Worm (Caenorhabditis elegans) whole organism, L4 larva: ENCODE results near the gene rme-4.
A peak's percentile ranks its signal among the peaks of the same experiment; 100 is the strongest.

ENCODE experiments used
- F49E8.2 ChIP-seq: sonication (generic microtip); optimal IDR thresholded peaks from 2 replicates; lab custom pipeline; 2016; ENCODE audit warnings: missing compliant biosample characterization, mild to moderate bottlenecking, missing genetic modification characterization, borderline replicate concordance
- Y105C5A.15 ChIP-seq: fragments of 200-800 bp; sonication (Bioruptor generic); IDR thresholded peaks from 2 replicates; pipeline ENCODE4 v1.3.6; 2022; ENCODE audit warnings: missing genetic modification characterization, missing compliant biosample characterization
- ama-1 ChIP-seq: fragments of 150-350 bp; optimal IDR thresholded peaks from 2 replicates; lab custom pipeline; 2014; ENCODE audit warnings: inconsistent platforms, mixed read lengths
- arid-1 ChIP-seq: fragments of 200-800 bp; sonication (Bioruptor generic); conservative IDR thresholded peaks from 2 replicates; pipeline ENCODE4 v1.3.6; 2022; ENCODE audit warnings: missing genetic modification reagents, missing genetic modification characterization, missing compliant biosample characterization
- ceh-20 ChIP-seq: fragments of 200-800 bp; sonication (Bioruptor generic); IDR thresholded peaks from 2 replicates; pipeline ENCODE4 v1.3.6; 2022; ENCODE audit warnings: missing genetic modification reagents, missing genetic modification characterization, missing compliant biosample characterization
- ceh-28 ChIP-seq: fragments of 150-350 bp; optimal IDR thresholded peaks from 2 replicates; lab custom pipeline; 2014; ENCODE audit warnings: missing biosample characterization, missing genetic modification reagents, missing genetic modification characterization
- ceh-32 ChIP-seq: sonication (generic microtip); optimal IDR thresholded peaks from 2 replicates; lab custom pipeline; 2016; ENCODE audit warnings: mild to moderate bottlenecking, missing genetic modification characterization, missing compliant biosample characterization; ENCODE audit not compliant: poor library complexity
- ceh-62 ChIP-seq: sonication (generic microtip); optimal IDR thresholded peaks from 2 replicates; lab custom pipeline; 2017; ENCODE audit warnings: missing biosample characterization, missing genetic modification characterization
- ces-1 ChIP-seq: fragments of 150-350 bp; sonication (generic microtip); optimal IDR thresholded peaks from 4 replicates; lab custom pipeline; 2014; ENCODE audit warnings: missing biosample characterization, missing genetic modification reagents, missing genetic modification characterization
- ctbp-1 ChIP-seq: fragments of 200-800 bp; sonication (Bioruptor generic); IDR thresholded peaks from 2 replicates; pipeline ENCODE4 v1.3.6; 2022; ENCODE audit warnings: missing genetic modification reagents, missing genetic modification characterization, missing compliant biosample characterization
- daf-19 ChIP-seq: fragments of 200-800 bp; sonication (Bioruptor generic); conservative IDR thresholded peaks from 2 replicates; pipeline ENCODE4 v1.3.6; 2022; ENCODE audit warnings: missing genetic modification characterization, missing compliant biosample characterization
- dmd-6 ChIP-seq: fragments of 200-800 bp; sonication (Bioruptor generic); IDR thresholded peaks from 2 replicates; pipeline ENCODE4 v1.3.6; 2022; ENCODE audit warnings: missing genetic modification reagents, missing genetic modification characterization, missing compliant biosample characterization
- dmd-8 ChIP-seq: fragments of 200-800 bp; sonication (Bioruptor generic); IDR thresholded peaks from 2 replicates; pipeline ENCODE4 v1.3.6; 2022; ENCODE audit warnings: missing genetic modification characterization, missing compliant biosample characterization
- dpl-1 ChIP-seq: fragments of 150-350 bp; optimal IDR thresholded peaks from 2 replicates; lab custom pipeline; 2014; ENCODE audit warnings: missing biosample characterization, missing genetic modification reagents, missing genetic modification characterization
- dve-1 ChIP-seq: sonication (generic microtip); optimal IDR thresholded peaks from 2 replicates; lab custom pipeline; 2017; ENCODE audit warnings: antibody characterized with exemption, mild to moderate bottlenecking, missing genetic modification characterization, missing compliant biosample characterization; ENCODE audit not compliant: insufficient read depth
- egl-27 ChIP-seq: sonication (generic microtip); optimal IDR thresholded peaks from 3 replicates; lab custom pipeline; 2017; ENCODE audit warnings: missing biosample characterization, missing genetic modification reagents, missing genetic modification characterization
- egl-43 ChIP-seq: fragments of 200-800 bp; sonication (Bioruptor generic); IDR thresholded peaks from 2 replicates; pipeline ENCODE4 v1.3.6; 2022; ENCODE audit warnings: missing genetic modification reagents, missing genetic modification characterization, missing compliant biosample characterization
- fos-1 ChIP-seq: fragments of 150-350 bp; optimal IDR thresholded peaks from 2 replicates; lab custom pipeline; 2014; ENCODE audit warnings: missing biosample characterization, missing genetic modification characterization
- hlh-11 ChIP-seq: fragments of 200-800 bp; sonication (Bioruptor generic); optimal IDR thresholded peaks from 2 replicates; lab custom pipeline; 2018; ENCODE audit warnings: mild to moderate bottlenecking, missing genetic modification characterization, missing compliant biosample characterization
- jun-1 ChIP-seq: fragments of 150-350 bp; optimal IDR thresholded peaks from 2 replicates; lab custom pipeline; 2014; ENCODE audit warnings: missing biosample characterization, missing genetic modification reagents, missing genetic modification characterization
- lim-7 ChIP-seq: fragments of 200-800 bp; sonication (Bioruptor generic); IDR thresholded peaks from 2 replicates; pipeline ENCODE4 v1.3.6; 2022; ENCODE audit warnings: missing genetic modification characterization, missing compliant biosample characterization
- lin-15B ChIP-seq: fragments of 150-350 bp; sonication (generic microtip); optimal IDR thresholded peaks from 3 replicates; lab custom pipeline; 2014; ENCODE audit warnings: missing biosample characterization, missing genetic modification characterization
- lin-29 ChIP-seq: fragments of 200-800 bp; sonication (Bioruptor generic); IDR thresholded peaks from 2 replicates; pipeline ENCODE4 v1.3.6; 2022; ENCODE audit warnings: missing genetic modification reagents, missing genetic modification characterization, missing compliant biosample characterization
- lin-39 ChIP-seq: fragments of 150-350 bp; optimal IDR thresholded peaks from 2 replicates; lab custom pipeline; 2014; ENCODE audit warnings: missing biosample characterization, missing genetic modification reagents, missing genetic modification characterization
- mep-1 ChIP-seq: fragments of 150-350 bp; sonication (generic microtip); optimal IDR thresholded peaks from 3 replicates; lab custom pipeline; 2014; ENCODE audit warnings: missing biosample characterization, missing genetic modification characterization
- mes-2 ChIP-seq: sonication (generic microtip); optimal IDR thresholded peaks from 2 replicates; lab custom pipeline; 2016; ENCODE audit warnings: missing genotype, mild to moderate bottlenecking, missing genetic modification characterization, missing compliant biosample characterization; ENCODE audit not compliant: poor library complexity, severe bottlenecking
- mxl-2 ChIP-seq: fragments of 200-800 bp; sonication (Bioruptor generic); conservative IDR thresholded peaks from 2 replicates; pipeline ENCODE4 v1.3.6; 2022; ENCODE audit warnings: missing genetic modification reagents, missing genetic modification characterization, missing compliant biosample characterization
- mxl-3 ChIP-seq: fragments of 200-800 bp; sonication (Bioruptor generic); optimal IDR thresholded peaks from 2 replicates; lab custom pipeline; 2018; ENCODE audit warnings: mild to moderate bottlenecking, missing genetic modification characterization, missing compliant biosample characterization
- nhr-11 ChIP-seq: fragments of 150-350 bp; optimal IDR thresholded peaks from 2 replicates; lab custom pipeline; 2014; ENCODE audit warnings: missing biosample characterization, missing genetic modification characterization
- nhr-237 ChIP-seq: sonication (generic microtip); optimal IDR thresholded peaks from 2 replicates; lab custom pipeline; 2017; ENCODE audit warnings: missing biosample characterization, missing genetic modification characterization
- nhr-6 ChIP-seq: fragments of 150-350 bp; optimal IDR thresholded peaks from 2 replicates; lab custom pipeline; 2014; ENCODE audit warnings: missing biosample characterization, missing genetic modification characterization
- nhr-77 ChIP-seq: fragments of 150-350 bp; optimal IDR thresholded peaks from 2 replicates; lab custom pipeline; 2014; ENCODE audit warnings: missing biosample characterization, missing genetic modification characterization
- pha-4 ChIP-seq, 2 experiments: fragments of 150-350 bp in 1 of 2; fragments of 200-800 bp in 1 of 2; sonication (Bioruptor generic) in 1 of 2; IDR thresholded peaks in 1 of 2; optimal IDR thresholded peaks in 1 of 2; 2 replicates each; pipeline versions ENCODE4 v1.3.6 to Lab custom; 2014 to 2022; ENCODE audit warnings: missing genetic modification characterization in 2 of 2, missing genetic modification reagents in 2 of 2, missing biosample characterization in 1 of 2, missing compliant biosample characterization in 1 of 2
- php-3 ChIP-seq: fragments of 200-800 bp; sonication (Bioruptor generic); IDR thresholded peaks from 2 replicates; pipeline ENCODE4 v1.3.6; 2022; ENCODE audit warnings: missing genetic modification reagents, missing genetic modification characterization, missing compliant biosample characterization
- sdz-12 ChIP-seq: fragments of 200-800 bp; sonication (Bioruptor generic); optimal IDR thresholded peaks from 2 replicates; lab custom pipeline; 2018; ENCODE audit warnings: mild to moderate bottlenecking, missing genetic modification characterization, missing compliant biosample characterization
- set-16 ChIP-seq: fragments of 200-800 bp; sonication (Bioruptor generic); IDR thresholded peaks from 2 replicates; pipeline ENCODE4 v1.3.6; 2022; ENCODE audit warnings: missing genetic modification reagents, missing genetic modification characterization, missing compliant biosample characterization
- spr-1 ChIP-seq: sonication (generic microtip); optimal IDR thresholded peaks from 2 replicates; lab custom pipeline; 2016; ENCODE audit warnings: mild to moderate bottlenecking, missing genetic modification characterization, missing compliant biosample characterization
- unc-62 ChIP-seq, 3 experiments: fragments of 150-350 bp in 1 of 3; sonication (generic microtip); optimal IDR thresholded peaks in 2 of 3; peaks in 1 of 3; 1 replicate in 1 of 3; 2 replicates in 2 of 3; lab custom pipeline; 2014 to 2017; ENCODE audit warnings: missing biosample characterization in 3 of 3, missing genetic modification characterization in 3 of 3, missing genetic modification reagents in 3 of 3, missing genotype in 1 of 3
- zip-2 ChIP-seq: fragments of 150-350 bp; optimal IDR thresholded peaks from 2 replicates; lab custom pipeline; 2014; ENCODE audit warnings: missing biosample characterization, missing genetic modification characterization

rme-4 gene

DNA sequence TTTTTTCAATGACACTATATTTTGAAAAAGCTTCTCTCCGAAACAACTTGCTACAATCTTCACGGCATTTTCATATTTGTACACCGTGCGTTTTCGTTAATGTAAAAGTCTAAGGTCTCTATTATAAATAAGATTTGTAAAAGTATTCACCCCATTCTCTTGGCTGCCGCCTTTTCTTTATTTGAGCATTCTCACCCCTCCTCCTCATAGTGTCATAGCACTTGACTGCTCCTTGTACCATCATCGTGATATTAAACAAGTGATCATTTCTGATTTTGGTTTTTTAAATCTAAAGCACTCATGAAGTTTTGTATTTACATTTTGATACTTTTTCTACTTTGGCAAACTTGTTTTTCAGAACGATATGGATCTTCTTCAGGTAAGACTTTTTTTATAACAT, 27.2 kb upstream of the rme-4 start, which contains the start of gene ZC504.1:
Gene ZC504.1, plus strand, starts transcription at position 301 of the 400 bp plus-strand sequence.
- TF ChIP-seq fos-1 (tag; lab: Kevin White, UChicago) = no peak
- TF ChIP-seq jun-1 (tag; lab: Kevin White, UChicago) = no peak
- TF ChIP-seq, all 104 proteins: peak for 0

- TF ChIP-seq pha-4 (GFP tag; IDR thresholded peaks at IDR 0.05; lab: Robert Waterston, UW) (no peak), pha-4 (tag; optimal IDR thresholded peaks at IDR 0.05; lab: Kevin White, UChicago) (no peak), lim-7 (GFP tag; lab: Robert Waterston, UW) (no peak), sdz-12 (GFP tag; lab: Kevin White, UChicago) (no peak), zip-2 (tag; lab: Kevin White, UChicago) (no peak), ceh-32 (tag; lab: Kevin White, UChicago) (no peak), ceh-62 (tag; lab: Kevin White, UChicago) (no peak), ctbp-1 (GFP tag; lab: Robert Waterston, UW) (no peak), nhr-11 (tag; lab: Kevin White, UChicago) (no peak), ceh-28 (tag; lab: Kevin White, UChicago) (no peak), nhr-77 (no peak), mxl-2 (GFP tag; lab: Robert Waterston, UW) (no peak), nhr-6 (tag; lab: Kevin White, UChicago) (no peak), ces-1 (no peak), php-3 (GFP tag; lab: Robert Waterston, UW) (no peak), ceh-20 (GFP tag; lab: Robert Waterston, UW) (no peak), dmd-8 (GFP tag; lab: Robert Waterston, UW) (no peak)
Observed at ce11 chrX:10406203-10406602, 26.6 kb upstream of the rme-4 start, which contains the start of gene gur-3. Gene gur-3 (minus strand): TSS chrX:10406303.

ce11 chrX:10404051-10404450, 24.4 kb upstream of the rme-4 start:
- TF ChIP-seq spr-1 (no peak), ctbp-1 (GFP tag; lab: Robert Waterston, UW) (no peak), unc-62 (GFP tag; optimal IDR thresholded peaks at IDR 0.05 in 1 of 2; lab: Kevin White, UChicago) (peak in 1 of 2 experiments; percentile 98), unc-62 (tag; optimal IDR thresholded peaks at IDR 0.05; lab: Kevin White, UChicago) (no peak), dmd-6 (no peak), lim-7 (GFP tag; lab: Robert Waterston, UW) (no peak)

ce11 chrX:10401118-10401517, 21.5 kb upstream of the rme-4 start:
- no peak for TF ChIP-seq F49E8.2 (tag; lab: Kevin White, UChicago)
- peak in 1 of 2 experiments; percentile 91 for TF ChIP-seq unc-62 (GFP tag; optimal IDR thresholded peaks at IDR 0.05 in 1 of 2; lab: Kevin White, UChicago)
- no peak for TF ChIP-seq unc-62 (tag; optimal IDR thresholded peaks at IDR 0.05; lab: Kevin White, UChicago)
- no peak for TF ChIP-seq lin-29 (GFP tag; lab: Robert Waterston, UW)

DNA sequence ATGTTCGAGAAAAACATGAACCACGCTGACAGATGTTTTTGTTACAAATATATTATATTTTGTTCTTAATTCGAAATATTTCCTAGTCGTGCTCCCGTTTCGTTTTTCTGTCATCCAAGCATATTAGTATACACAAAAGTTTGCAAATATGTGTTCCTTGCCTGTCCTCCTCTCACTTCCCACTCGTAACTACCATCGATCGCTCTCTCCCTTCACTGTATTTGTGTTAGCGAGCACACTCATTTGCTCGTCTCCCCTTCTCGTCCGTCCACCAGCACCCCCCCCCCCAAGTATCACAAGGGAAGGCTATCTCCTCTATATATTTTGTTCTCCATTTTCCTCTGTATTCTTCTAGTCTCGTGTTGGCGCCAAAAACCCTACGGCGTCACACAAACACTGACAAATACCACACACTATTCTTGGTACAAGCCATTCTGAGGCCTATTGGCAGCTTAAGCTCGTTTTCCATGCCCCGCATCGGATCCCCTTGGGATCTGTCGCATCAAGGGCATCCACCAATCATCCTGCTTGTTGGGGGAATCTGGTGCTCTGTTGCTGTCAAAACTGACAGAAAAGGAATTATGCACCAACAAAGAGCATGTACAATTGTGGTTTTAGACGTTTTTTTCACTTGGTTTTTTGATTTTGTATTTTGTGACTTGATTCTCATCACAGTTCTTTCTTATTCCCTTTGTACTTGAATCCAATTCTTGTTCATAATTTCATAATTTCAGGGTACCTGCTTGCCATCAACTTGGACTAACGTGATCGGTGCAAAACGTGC, 17.1 kb upstream of the rme-4 start, which contains the start of gene pkn-1:
Gene pkn-1, plus strand, starts transcription at position 734 of the 784 bp plus-strand sequence.
- TF ChIP-seq egl-27 (tag; lab: Kevin White, UChicago) = no peak
- peak; percentile 20 for TF ChIP-seq hlh-11
- TF ChIP-seq pha-4 (GFP tag; IDR thresholded peaks at IDR 0.05; lab: Robert Waterston, UW) = no peak
- TF ChIP-seq pha-4 (tag; optimal IDR thresholded peaks at IDR 0.05; lab: Kevin White, UChicago) = peak; percentile 54
- no peak for TF ChIP-seq nhr-237 (tag; lab: Kevin White, UChicago)
- TF ChIP-seq mxl-3 (GFP tag; lab: Kevin White, UChicago) = no peak
- no peak for TF ChIP-seq set-16 (GFP tag; lab: Robert Waterston, UW)
- no peak for TF ChIP-seq lin-29 (GFP tag; lab: Robert Waterston, UW)
- TF ChIP-seq egl-43 (GFP tag; lab: Robert Waterston, UW) = peak; percentile 62; the same call in 1 of the 2 replicates
- no peak for TF ChIP-seq Y105C5A.15 (GFP tag; lab: Robert Waterston, UW)
- no peak for TF ChIP-seq lin-39 (tag; lab: Kevin White, UChicago)
- no peak for TF ChIP-seq dve-1 (tag; lab: Kevin White, UChicago)
- no peak for TF ChIP-seq dpl-1 (GFP tag; lab: Kevin White, UChicago)
- TF ChIP-seq mep-1 (tag; lab: Kevin White, UChicago) = no peak
- peak in 1 of 2 experiments; percentile 99 for TF ChIP-seq unc-62 (GFP tag; optimal IDR thresholded peaks at IDR 0.05 in 1 of 2; lab: Kevin White, UChicago)
- no peak for TF ChIP-seq unc-62 (tag; optimal IDR thresholded peaks at IDR 0.05; lab: Kevin White, UChicago)
- no peak for TF ChIP-seq daf-19 (GFP tag; lab: Robert Waterston, UW)
- no peak for TF ChIP-seq php-3 (GFP tag; lab: Robert Waterston, UW)
- peak; percentile 35 for TF ChIP-seq mes-2
- TF ChIP-seq arid-1 = no peak
- TF ChIP-seq ces-1 = no peak
- no peak for TF ChIP-seq lin-15B
- no peak for TF ChIP-seq ama-1
